Worm (Caenorhabditis elegans) whole organism, late embryonic: ENCODE measurements around the gene B0281.1.

Experiments
- lin-11 ChIP-seq: fragments of 200-800 bp; sonication (Bioruptor generic); optimal IDR thresholded peaks from 2 replicates; lab custom pipeline; 2018; ENCODE audit warnings: mild to moderate bottlenecking, missing genetic modification characterization, missing compliant biosample characterization
- nhr-11 ChIP-seq: fragments of 150-350 bp; optimal IDR thresholded peaks from 2 replicates; lab custom pipeline; 2014; ENCODE audit warnings: missing biosample characterization, missing genetic modification characterization
- nhr-232 ChIP-seq: sonication (generic microtip); optimal IDR thresholded peaks from 2 replicates; lab custom pipeline; 2016; ENCODE audit warnings: missing genetic modification characterization, missing compliant biosample characterization
- ttx-3 ChIP-seq: sonication (generic microtip); optimal IDR thresholded peaks from 2 replicates; lab custom pipeline; 2016; ENCODE audit warnings: missing genetic modification reagents, missing genetic modification characterization, missing compliant biosample characterization
- unc-42 ChIP-seq: sonication (generic microtip); optimal IDR thresholded peaks from 2 replicates; lab custom pipeline; 2016; ENCODE audit warnings: missing genotype, missing genetic modification characterization, missing compliant biosample characterization

- TF ChIP-seq lin-11 (tag; lab: Kevin White, UChicago) (no peak), ttx-3 (no peak), unc-42 (tag; lab: Kevin White, UChicago) (no peak), nhr-232 (tag; lab: Kevin White, UChicago) (no peak), nhr-11 (tag; lab: Kevin White, UChicago) (no peak)
These were observed 24.1 kb upstream of the B0281.1 start, which contains the start of the genes K09F6.10 and K09F6.13 for ce11 chrII:2288798-2289197.
